Fruit fly (Drosophila melanogaster) whole organism, embryonic: Measurements from ENCODE around the gene PIG-C.
A peak's percentile ranks its signal among the peaks of the same experiment; 100 is the strongest.

Source experiments
- Awh ChIP-seq: fragments of 200-800 bp; sonication (Bioruptor generic); IDR thresholded peaks from 2 replicates; pipeline ENCODE4, ENCODE4 v1.3.6; 2022; ENCODE audit warnings: missing biosample characterization, missing genetic modification characterization
- CG10267 ChIP-seq: fragments of 200-800 bp; sonication (Bioruptor generic); optimal IDR thresholded peaks from 2 replicates; lab custom pipeline; 2018; ENCODE audit warnings: missing biosample characterization, mild to moderate bottlenecking, missing genetic modification characterization, moderate library complexity
- CG10654 ChIP-seq: fragments of 200-800 bp; sonication (Bioruptor generic); optimal IDR thresholded peaks from 2 replicates; lab custom pipeline; 2016; ENCODE audit warnings: missing biosample characterization, missing genetic modification characterization
- CG12071 ChIP-seq: fragments of 200-800 bp; sonication (Bioruptor generic); optimal IDR thresholded peaks from 3 replicates; lab custom pipeline; 2018; ENCODE audit warnings: missing biosample characterization, mild to moderate bottlenecking, missing genetic modification characterization
- CG13424 ChIP-seq: fragments of 200-800 bp; sonication (Bioruptor generic); optimal IDR thresholded peaks from 2 replicates; lab custom pipeline; 2019; ENCODE audit warnings: missing biosample characterization, mild to moderate bottlenecking, missing genetic modification characterization, moderate library complexity
- CG14710 ChIP-seq: fragments of 200-800 bp; sonication (Bioruptor generic); optimal IDR thresholded peaks from 3 replicates; lab custom pipeline; 2019; ENCODE audit warnings: missing biosample characterization, mild to moderate bottlenecking, missing genetic modification characterization, moderate library complexity
- CG14860 ChIP-seq: fragments of 200-800 bp; sonication (Bioruptor generic); IDR thresholded peaks from 3 replicates; pipeline ENCODE4 v1.3.6; 2022; ENCODE audit warnings: missing biosample characterization, missing genetic modification characterization; ENCODE audit not compliant: partially characterized antibody
- CG15514 ChIP-seq: fragments of 200-800 bp; sonication (Bioruptor generic); optimal IDR thresholded peaks from 3 replicates; lab custom pipeline; 2017; ENCODE audit warnings: missing biosample characterization, missing genetic modification characterization, mild to moderate bottlenecking, moderate library complexity, missing genetic modification reagents
- CG15601 ChIP-seq: fragments of 200-800 bp; sonication (Bioruptor generic); optimal IDR thresholded peaks from 3 replicates; lab custom pipeline; 2019; ENCODE audit warnings: missing biosample characterization, mild to moderate bottlenecking, missing genetic modification characterization, moderate library complexity
- CG1647 ChIP-seq: fragments of 200-800 bp; sonication (Bioruptor generic); optimal IDR thresholded peaks from 3 replicates; lab custom pipeline; 2016; ENCODE audit warnings: missing biosample characterization, missing genetic modification characterization
- CG16815 ChIP-seq: fragments of 200-800 bp; sonication (Bioruptor generic); optimal IDR thresholded peaks from 3 replicates; lab custom pipeline; 2017; ENCODE audit warnings: missing biosample characterization, mild to moderate bottlenecking, missing genetic modification characterization
- CG17186 ChIP-seq: fragments of 200-800 bp; sonication (Bioruptor generic); optimal IDR thresholded peaks from 3 replicates; lab custom pipeline; 2017; ENCODE audit warnings: missing biosample characterization, missing genetic modification reagents, missing genetic modification characterization
- CG18476 ChIP-seq: fragments of 200-800 bp; sonication (Bioruptor generic); optimal IDR thresholded peaks from 2 replicates; lab custom pipeline; 2016; ENCODE audit warnings: missing biosample characterization, mild to moderate bottlenecking, missing genetic modification characterization
- CG18764 ChIP-seq: fragments of 200-800 bp; sonication (Bioruptor generic); optimal IDR thresholded peaks from 3 replicates; lab custom pipeline; 2016; ENCODE audit warnings: missing biosample characterization, missing genetic modification characterization
- CG2712 ChIP-seq: fragments of 200-800 bp; optimal IDR thresholded peaks from 3 replicates; lab custom pipeline; 2019; ENCODE audit warnings: missing biosample characterization, mild to moderate bottlenecking, missing genetic modification characterization, moderate library complexity
- CG30020 ChIP-seq: fragments of 200-800 bp; optimal IDR thresholded peaks from 2 replicates; lab custom pipeline; 2019; ENCODE audit warnings: missing biosample characterization, mild to moderate bottlenecking, missing genetic modification characterization, moderate library complexity
- CG33213 ChIP-seq: fragments of 200-800 bp; sonication (Bioruptor generic); optimal IDR thresholded peaks from 3 replicates; lab custom pipeline; 2016; ENCODE audit warnings: missing biosample characterization, missing genetic modification characterization
- CG4282 ChIP-seq: fragments of 200-800 bp; sonication (Bioruptor generic); optimal IDR thresholded peaks from 2 replicates; lab custom pipeline; 2016; ENCODE audit warnings: missing biosample characterization, missing genetic modification characterization
- CG4820 ChIP-seq: fragments of 200-800 bp; sonication (Bioruptor generic); optimal IDR thresholded peaks from 3 replicates; lab custom pipeline; 2016; ENCODE audit warnings: missing biosample characterization, missing genetic modification characterization
- CG9797 ChIP-seq: fragments of 200-800 bp; sonication (Bioruptor generic); optimal IDR thresholded peaks from 3 replicates; lab custom pipeline; 2018; ENCODE audit warnings: missing biosample characterization, mild to moderate bottlenecking, missing genetic modification characterization
- CoRest ChIP-seq: fragments of 200-800 bp; sonication (Bioruptor generic); optimal IDR thresholded peaks from 3 replicates; lab custom pipeline; 2018; ENCODE audit warnings: missing biosample characterization, mild to moderate bottlenecking, missing genetic modification characterization, moderate library complexity
- Dad ChIP-seq: fragments of 200-800 bp; sonication (Bioruptor generic); optimal IDR thresholded peaks from 3 replicates; lab custom pipeline; 2016; ENCODE audit warnings: missing biosample characterization, missing genetic modification characterization
- Dll ChIP-seq: fragments of 200-800 bp; sonication (Bioruptor generic); IDR thresholded peaks from 4 replicates; pipeline ENCODE4 v1.3.6; 2022; ENCODE audit warnings: missing biosample characterization, missing genetic modification characterization; ENCODE audit not compliant: partially characterized antibody
- Dp ChIP-seq: fragments of 200-800 bp; sonication (Bioruptor generic); optimal IDR thresholded peaks from 2 replicates; lab custom pipeline; 2018; ENCODE audit warnings: missing biosample characterization, mild to moderate bottlenecking, missing genetic modification characterization, moderate library complexity
- E2f2 ChIP-seq: fragments of 200-800 bp; sonication (Bioruptor generic); IDR thresholded peaks from 2 replicates; pipeline ENCODE4 v1.3.6; 2022; ENCODE audit warnings: missing biosample characterization, missing genetic modification characterization
- Ets97D ChIP-seq: fragments of 200-800 bp; sonication (Bioruptor generic); optimal IDR thresholded peaks from 3 replicates; lab custom pipeline; 2016; ENCODE audit warnings: missing biosample characterization, missing genetic modification characterization
- Hsf ChIP-seq: fragments of 200-800 bp; sonication (Bioruptor generic); optimal IDR thresholded peaks from 3 replicates; lab custom pipeline; 2016; ENCODE audit warnings: missing biosample characterization, missing genetic modification characterization
- MBD-R2 ChIP-seq: fragments of 200-800 bp; sonication (Bioruptor generic); IDR thresholded peaks from 2 replicates; pipeline ENCODE4 v1.3.6; 2022; ENCODE audit warnings: missing biosample characterization, missing genetic modification characterization
- MESR4 ChIP-seq: fragments of 200-800 bp; sonication (Bioruptor generic); optimal IDR thresholded peaks from 2 replicates; lab custom pipeline; 2018; ENCODE audit warnings: missing biosample characterization, mild to moderate bottlenecking, missing genetic modification characterization, moderate library complexity
- NC2β ChIP-seq: fragments of 200-800 bp; sonication (Bioruptor generic); optimal IDR thresholded peaks from 2 replicates; lab custom pipeline; 2016; ENCODE audit warnings: missing biosample characterization, missing genetic modification characterization
- Rfx ChIP-seq: fragments of 200-800 bp; sonication (Bioruptor generic); IDR thresholded peaks from 2 replicates; pipeline ENCODE4 v1.3.6; 2022; ENCODE audit warnings: missing biosample characterization, missing genetic modification characterization
- Scr ChIP-seq: fragments of 200-800 bp; sonication (Bioruptor generic); IDR thresholded peaks from 2 replicates; pipeline ENCODE4 v1.3.6; 2022; ENCODE audit warnings: missing biosample characterization, missing genetic modification characterization; ENCODE audit not compliant: partially characterized antibody
- Sox102F ChIP-seq: fragments of 200-800 bp; sonication (Bioruptor generic); optimal IDR thresholded peaks from 2 replicates; lab custom pipeline; 2018; ENCODE audit warnings: missing biosample characterization, mild to moderate bottlenecking, missing genetic modification characterization, moderate library complexity
- Sry-β ChIP-seq: fragments of 200-800 bp; sonication (Bioruptor generic); optimal IDR thresholded peaks from 2 replicates; lab custom pipeline; 2018; ENCODE audit warnings: missing biosample characterization, mild to moderate bottlenecking, missing genetic modification characterization, moderate library complexity
- Sry-δ ChIP-seq: fragments of 200-800 bp; sonication (Bioruptor generic); optimal IDR thresholded peaks from 2 replicates; lab custom pipeline; 2016; ENCODE audit warnings: missing biosample characterization, missing genetic modification characterization
- Xbp1 ChIP-seq: fragments of 200-800 bp; sonication (Bioruptor generic); optimal IDR thresholded peaks from 3 replicates; lab custom pipeline; 2016; ENCODE audit warnings: missing biosample characterization, mild to moderate bottlenecking, missing genetic modification characterization
- br ChIP-seq: fragments of >200 bp; optimal IDR thresholded peaks from 2 replicates; lab custom pipeline; 2017
- dpn ChIP-seq, 2 experiments: fragments of 200-800 bp; sonication (Bioruptor generic); optimal IDR thresholded peaks; 3 replicates each; lab custom pipeline; 2016; ENCODE audit warnings: missing biosample characterization in 2 of 2, missing genetic modification characterization in 2 of 2
- emc ChIP-seq: fragments of 200-800 bp; sonication (Bioruptor generic); optimal IDR thresholded peaks from 2 replicates; lab custom pipeline; 2016; ENCODE audit warnings: missing biosample characterization, missing genetic modification characterization
- eyg ChIP-seq: fragments of 200-800 bp; sonication (Bioruptor generic); optimal IDR thresholded peaks from 3 replicates; lab custom pipeline; 2016; ENCODE audit warnings: missing biosample characterization, missing genetic modification characterization
- gce ChIP-seq: fragments of 200-800 bp; sonication (Bioruptor generic); IDR thresholded peaks from 3 replicates; pipeline ENCODE4 v1.3.6; 2022; ENCODE audit warnings: missing biosample characterization, missing genetic modification characterization
- lilli ChIP-seq: fragments of 200-800 bp; sonication (Bioruptor generic); optimal IDR thresholded peaks from 3 replicates; lab custom pipeline; 2016; ENCODE audit warnings: missing biosample characterization, missing genetic modification characterization
- mld ChIP-seq: fragments of 200-800 bp; sonication (Bioruptor generic); IDR thresholded peaks from 3 replicates; pipeline ENCODE4 v1.3.6; 2022; ENCODE audit warnings: missing biosample characterization, missing genetic modification characterization; ENCODE audit not compliant: partially characterized antibody
- phol ChIP-seq: fragments of 200-800 bp; sonication (Bioruptor generic); optimal IDR thresholded peaks from 3 replicates; lab custom pipeline; 2018; ENCODE audit warnings: missing biosample characterization, mild to moderate bottlenecking, missing genetic modification characterization, moderate library complexity
- pnt ChIP-seq: fragments of 200-800 bp; sonication (Bioruptor generic); optimal IDR thresholded peaks from 3 replicates; lab custom pipeline; 2016; ENCODE audit warnings: missing biosample characterization, missing genetic modification characterization
- pum ChIP-seq: fragments of 200-800 bp; sonication (Bioruptor generic); optimal IDR thresholded peaks from 2 replicates; lab custom pipeline; 2016; ENCODE audit warnings: missing biosample characterization, missing genetic modification characterization
- rib ChIP-seq: fragments of 200-800 bp; sonication (Bioruptor generic); IDR thresholded peaks from 2 replicates; pipeline ENCODE4 v1.3.6; 2022; ENCODE audit warnings: missing biosample characterization, missing genetic modification characterization
- slbo ChIP-seq: fragments of 200-800 bp; sonication (Bioruptor generic); IDR thresholded peaks from 2 replicates; pipeline ENCODE4 v1.3.6; 2022; ENCODE audit warnings: missing biosample characterization, missing genetic modification characterization
- tap ChIP-seq: fragments of 200-800 bp; optimal IDR thresholded peaks from 3 replicates; lab custom pipeline; 2019; ENCODE audit warnings: missing biosample characterization, mild to moderate bottlenecking, missing genetic modification characterization, moderate library complexity
- unpg ChIP-seq: fragments of 200-800 bp; sonication (Bioruptor generic); optimal IDR thresholded peaks from 3 replicates; lab custom pipeline; 2018; ENCODE audit warnings: missing biosample characterization, mild to moderate bottlenecking, missing genetic modification characterization, moderate library complexity
- vvl ChIP-seq: fragments of 200-800 bp; sonication (Bioruptor generic); IDR thresholded peaks from 2 replicates; pipeline ENCODE4 v1.3.6; 2022; ENCODE audit warnings: missing biosample characterization, missing genetic modification characterization

Gene PIG-C

DNA sequence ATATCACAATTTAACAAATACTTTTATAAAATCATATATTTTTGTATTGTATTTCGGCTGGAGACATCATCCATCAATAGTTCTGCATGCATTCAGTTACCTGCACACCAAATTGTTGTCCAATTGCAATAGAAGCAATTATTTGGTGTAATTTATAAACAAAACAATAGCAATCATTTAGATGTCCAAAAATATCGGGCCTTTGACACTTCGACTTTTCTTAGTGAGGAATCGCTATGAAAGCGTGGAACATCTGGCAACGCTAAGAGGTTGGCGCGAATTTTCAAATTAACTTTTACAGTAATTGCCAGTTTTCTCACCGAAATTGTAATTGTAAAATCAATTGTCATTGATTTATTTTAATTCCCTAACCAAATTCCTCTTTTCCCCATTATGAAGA, 15.8 kb upstream of the PIG-C start, which contains the start of gene CG14969 (continued):
- peak; percentile 97 for TF ChIP-seq CG18764 (GFP tag; lab: Kevin White, UChicago)
- peak; percentile 52; the same call in 1 of the 4 replicates for TF ChIP-seq Dll (GFP tag; lab: Robert Waterston, UW)
- no peak for TF ChIP-seq eyg
- 0 out of 3 replicates have a peak, but pooled peaks have one; percentile 30 for TF ChIP-seq mld (GFP tag; lab: Robert Waterston, UW)
- peak; percentile 21; the same call in 1 of the 2 replicates for TF ChIP-seq vvl
- TF ChIP-seq CG18476, result no peak
- no peak for TF ChIP-seq Awh (GFP tag; lab: Robert Waterston, UW)
- no peak for TF ChIP-seq Dad (GFP tag; lab: Kevin White, UChicago)
- TF ChIP-seq pum (GFP tag; lab: Kevin White, UChicago), result no peak
- peak; percentile 51 for TF ChIP-seq CG33213 (GFP tag; lab: Kevin White, UChicago)
- TF ChIP-seq emc (GFP tag; lab: Kevin White, UChicago), result no peak
- peak; percentile 24 for TF ChIP-seq phol (tag; lab: Kevin White, UChicago)
- peak; percentile 10 for TF ChIP-seq CG9797 (GFP tag; lab: Kevin White, UChicago)
- no peak for TF ChIP-seq CG17186 (GFP tag; lab: Kevin White, UChicago)
- no peak for TF ChIP-seq unpg (GFP tag; lab: Kevin White, UChicago)
- TF ChIP-seq dpn (GFP tag; optimal IDR thresholded peaks at IDR 0.05; lab: Kevin White, UChicago), result peak in 1 of 2 experiments; percentile 32
- no peak for TF ChIP-seq br (lab: Kevin White, UChicago)
- TF ChIP-seq tap (tag; lab: Kevin White, UChicago), result no peak
- peak; percentile 15 for TF ChIP-seq CoRest (tag; lab: Kevin White, UChicago)
- no peak for TF ChIP-seq CG10654 (GFP tag; lab: Kevin White, UChicago)
- no peak for TF ChIP-seq gce (GFP tag; lab: Robert Waterston, UW)
- peak; percentile 94 for TF ChIP-seq Dp (GFP tag; lab: Kevin White, UChicago)
- no peak for TF ChIP-seq rib (GFP tag; lab: Robert Waterston, UW)
- TF ChIP-seq CG14860 (GFP tag; lab: Robert Waterston, UW), result peak; percentile 46; the same call in 1 of the 3 replicates
- TF ChIP-seq CG12071 (GFP tag; lab: Kevin White, UChicago), result no peak
- peak; percentile 49; the same call in 1 of the 2 replicates for TF ChIP-seq Scr (GFP tag; lab: Robert Waterston, UW)
- TF ChIP-seq CG14710 (tag; lab: Kevin White, UChicago), result peak; percentile 37
- peak; percentile 69 for TF ChIP-seq Sry-δ (GFP tag; lab: Kevin White, UChicago)
- TF ChIP-seq Ets97D (GFP tag; lab: Kevin White, UChicago), result peak; percentile 39
- TF ChIP-seq Hsf (GFP tag; lab: Kevin White, UChicago), result no peak
- TF ChIP-seq Xbp1 (GFP tag; lab: Kevin White, UChicago), result peak; percentile 10
- peak; percentile 25; the same call in 1 of the 2 replicates for TF ChIP-seq slbo (GFP tag; lab: Robert Waterston, UW)
- no peak for TF ChIP-seq CG4282
- TF ChIP-seq CG30020 (tag; lab: Kevin White, UChicago), result peak; percentile 28
- TF ChIP-seq CG13424 (tag; lab: Kevin White, UChicago), result peak; percentile 6
- TF ChIP-seq CG2712 (tag; lab: Kevin White, UChicago), result peak; percentile 15
- TF ChIP-seq Sox102F (GFP tag; lab: Kevin White, UChicago), result no peak
- peak; percentile 72 for TF ChIP-seq MBD-R2
- no peak for TF ChIP-seq pnt (GFP tag; lab: Kevin White, UChicago)
- TF ChIP-seq CG10267 (tag; lab: Kevin White, UChicago), result peak; percentile 9
- no peak for TF ChIP-seq CG1647 (GFP tag; lab: Kevin White, UChicago)
- TF ChIP-seq MESR4, result peak; percentile 28
- no peak for TF ChIP-seq Sry-β (GFP tag; lab: Kevin White, UChicago)
- TF ChIP-seq E2f2 (GFP tag; lab: Robert Waterston, UW), result peak; percentile 95
- no peak for TF ChIP-seq CG16815
- no peak for TF ChIP-seq CG15601 (tag; lab: Kevin White, UChicago)
- peak; percentile 43 for TF ChIP-seq CG15514
- no peak for TF ChIP-seq CG4820
- TF ChIP-seq NC2β, result peak; percentile 7
- TF ChIP-seq Rfx (GFP tag; lab: Robert Waterston, UW), result peak; percentile 46
- TF ChIP-seq lilli (GFP tag; lab: Kevin White, UChicago), result peak; percentile 15
